Worm (Caenorhabditis elegans) whole organism, L2 larva: Measurements from ENCODE around the gene C27F2.4.
A peak's percentile ranks its signal among the peaks of the same experiment; 100 is the strongest.

ENCODE experiments used
- alr-1 ChIP-seq: fragments of 150-350 bp; optimal IDR thresholded peaks from 2 replicates; lab custom pipeline; 2014; ENCODE audit warnings: missing biosample characterization, missing genetic modification characterization
- aly-2 ChIP-seq: fragments of 150-350 bp; optimal IDR thresholded peaks from 2 replicates; lab custom pipeline; 2014; ENCODE audit warnings: missing biosample characterization, missing genetic modification characterization
- ama-1 ChIP-seq: fragments of 150-350 bp; optimal IDR thresholded peaks from 2 replicates; lab custom pipeline; 2018; ENCODE audit warnings: inconsistent platforms
- blmp-1 ChIP-seq: sonication (generic microtip); optimal IDR thresholded peaks from 2 replicates; lab custom pipeline; 2017; ENCODE audit warnings: missing genetic modification characterization, mild to moderate bottlenecking, missing compliant biosample characterization, antibody characterized with exemption, moderate library complexity; ENCODE audit not compliant: insufficient read depth
- egl-27 ChIP-seq: sonication (generic microtip); optimal IDR thresholded peaks from 3 replicates; lab custom pipeline; 2017; ENCODE audit warnings: missing biosample characterization, missing genetic modification reagents, missing genetic modification characterization
- lin-39 ChIP-seq: fragments of 150-350 bp; optimal IDR thresholded peaks from 2 replicates; lab custom pipeline; 2014; ENCODE audit warnings: missing biosample characterization, missing genetic modification reagents, missing genetic modification characterization
- lsy-2 ChIP-seq, 2 experiments: fragments of 150-350 bp in 1 of 2; sonication (generic microtip) in 1 of 2; optimal IDR thresholded peaks; 2 replicates each; lab custom pipeline; 2014 to 2017; ENCODE audit warnings: missing biosample characterization in 2 of 2, missing genetic modification characterization in 2 of 2
- nhr-11 ChIP-seq: fragments of 150-350 bp; optimal IDR thresholded peaks from 2 replicates; lab custom pipeline; 2014; ENCODE audit warnings: missing biosample characterization, missing genetic modification characterization
- nhr-12 ChIP-seq: fragments of 150-350 bp; optimal IDR thresholded peaks from 2 replicates; lab custom pipeline; 2014; ENCODE audit warnings: missing biosample characterization, missing genetic modification characterization
- nhr-77 ChIP-seq: fragments of 150-350 bp; optimal IDR thresholded peaks from 2 replicates; lab custom pipeline; 2014; ENCODE audit warnings: missing biosample characterization, missing genetic modification characterization
- sma-3 ChIP-seq: sonication (generic microtip); optimal IDR thresholded peaks from 2 replicates; lab custom pipeline; 2016; ENCODE audit warnings: missing genetic modification reagents, missing genetic modification characterization, missing compliant biosample characterization
- unc-62 ChIP-seq: fragments of 150-350 bp; optimal IDR thresholded peaks from 2 replicates; lab custom pipeline; 2014; ENCODE audit warnings: missing biosample characterization, missing genetic modification reagents, missing genetic modification characterization
- zag-1 ChIP-seq: fragments of 150-350 bp; optimal IDR thresholded peaks from 2 replicates; lab custom pipeline; 2014; ENCODE audit warnings: missing biosample characterization, missing genetic modification characterization
- ztf-11 ChIP-seq: sonication (generic microtip); optimal IDR thresholded peaks from 2 replicates; lab custom pipeline; 2017; ENCODE audit warnings: missing biosample characterization, missing genetic modification characterization

- TF ChIP-seq sma-3 (GFP tag; lab: Kevin White, UChicago) (peak; percentile 90), alr-1 (tag; lab: Kevin White, UChicago) (no peak), blmp-1 (peak; percentile 63), egl-27 (tag; lab: Kevin White, UChicago) (no peak), lsy-2 (tag; optimal IDR thresholded peaks at IDR 0.05; lab: Kevin White, UChicago) (peak; percentile 89 to 94), aly-2 (tag; lab: Kevin White, UChicago) (no peak), unc-62 (no peak), zag-1 (peak; percentile 40), lin-39 (tag; lab: Kevin White, UChicago) (no peak), ztf-11 (tag; lab: Kevin White, UChicago) (no peak), nhr-11 (tag; lab: Kevin White, UChicago) (no peak), nhr-12 (tag; lab: Kevin White, UChicago) (no peak), ama-1 (lab: Kevin White, UChicago) (peak; percentile 73), nhr-77 (tag; lab: Kevin White, UChicago) (peak; percentile 76)
Observed at ce11 chrIII:4962886-4963285, 2.8 kb upstream of the C27F2.4 start, which contains the start of gene C27F2.9.
